Fruit fly (Drosophila melanogaster) whole organism, wandering third instar larva: Measurements from ENCODE around the gene Pisd.

ENCODE experiments used
- Abd-B ChIP-seq: fragments of >200 bp; optimal IDR thresholded peaks from 2 replicates; lab custom pipeline; 2017; ENCODE audit warnings: missing biosample characterization, missing genetic modification characterization
- CG32264 ChIP-seq: fragments of 200-800 bp; sonication (Bioruptor generic); optimal IDR thresholded peaks from 2 replicates; lab custom pipeline; 2016; ENCODE audit warnings: missing biosample characterization, missing genetic modification characterization
- CrebA ChIP-seq: fragments of 200-800 bp; sonication (Bioruptor generic); optimal IDR thresholded peaks from 2 replicates; lab custom pipeline; 2016; ENCODE audit warnings: missing biosample characterization, mild to moderate bottlenecking, missing genetic modification characterization, borderline replicate concordance
- GATAd ChIP-seq: sonication (Bioruptor generic); optimal IDR thresholded peaks from 2 replicates; lab custom pipeline; 2016; ENCODE audit warnings: missing biosample characterization, missing genetic modification characterization
- HLH106 ChIP-seq: fragments of 200-800 bp; optimal IDR thresholded peaks from 3 replicates; lab custom pipeline; 2019; ENCODE audit warnings: missing biosample characterization, mild to moderate bottlenecking, missing genetic modification characterization, moderate library complexity
- Hnf4 ChIP-seq: fragments of 200-800 bp; sonication (Bioruptor generic); optimal IDR thresholded peaks from 2 replicates; lab custom pipeline; 2016; ENCODE audit warnings: missing biosample characterization, mild to moderate bottlenecking, missing genetic modification characterization
- Hr78 ChIP-seq: fragments of >200 bp; optimal IDR thresholded peaks from 2 replicates; lab custom pipeline; 2017; ENCODE audit warnings: missing biosample characterization, missing genetic modification characterization
- Hr83 ChIP-seq: fragments of 200-300 bp; sonication (Bioruptor generic); optimal IDR thresholded peaks from 2 replicates; lab custom pipeline; 2016; ENCODE audit warnings: missing biosample characterization, mild to moderate bottlenecking, missing genetic modification characterization, moderate library complexity; ENCODE audit not compliant: poor library complexity, severe bottlenecking
- Jra ChIP-seq: sonication (Bioruptor generic); optimal IDR thresholded peaks from 2 replicates; lab custom pipeline; 2016; ENCODE audit warnings: missing biosample characterization, missing genetic modification characterization
- Mio ChIP-seq: sonication (Bioruptor generic); optimal IDR thresholded peaks from 2 replicates; lab custom pipeline; 2016; ENCODE audit warnings: missing biosample characterization, missing genetic modification characterization
- Myc ChIP-seq: fragments of >200 bp; optimal IDR thresholded peaks from 2 replicates; lab custom pipeline; 2017
- N ChIP-seq: fragments of >200 bp; optimal IDR thresholded peaks from 2 replicates; lab custom pipeline; 2018; ENCODE audit warnings: missing biosample characterization, missing external identifiers, missing genetic modification characterization
- OdsH ChIP-seq: fragments of 200-800 bp; sonication (Bioruptor generic); optimal IDR thresholded peaks from 2 replicates; lab custom pipeline; 2016; ENCODE audit warnings: missing biosample characterization, mild to moderate bottlenecking, missing genetic modification characterization
- Sp1 ChIP-seq: fragments of 200-800 bp; sonication (Bioruptor generic); optimal IDR thresholded peaks from 3 replicates; lab custom pipeline; 2019; ENCODE audit warnings: missing biosample characterization, mild to moderate bottlenecking, missing genetic modification characterization, moderate library complexity
- Vsx2 ChIP-seq: fragments of 200-300, 225-300 bp; sonication (Bioruptor generic); optimal IDR thresholded peaks from 2 replicates; lab custom pipeline; 2018; ENCODE audit warnings: missing biosample characterization, missing genetic modification characterization; ENCODE audit not compliant: partially characterized antibody
- br ChIP-seq: fragments of 200-800 bp; sonication (Bioruptor generic); optimal IDR thresholded peaks from 2 replicates; lab custom pipeline; 2016; ENCODE audit warnings: missing biosample characterization, missing genetic modification characterization
- brk ChIP-seq: fragments of 200-800 bp; sonication (Bioruptor generic); optimal IDR thresholded peaks from 2 replicates; lab custom pipeline; 2016; ENCODE audit warnings: missing biosample characterization, mild to moderate bottlenecking, missing genetic modification characterization
- dl ChIP-seq, 2 experiments: fragments of 175-275, 200-275 bp in 1 of 2; fragments of 200-275 bp in 1 of 2; sonication (Bioruptor generic); optimal IDR thresholded peaks; lab custom pipeline; 2018; ENCODE audit warnings: mild to moderate bottlenecking in 2 of 2, missing biosample characterization in 2 of 2, missing genetic modification characterization in 2 of 2, moderate library complexity in 2 of 2; ENCODE audit not compliant: partially characterized antibody in 2 of 2, insufficient read depth in 1 of 2
- dmrt93B ChIP-seq: fragments of 200-800 bp; sonication (Bioruptor generic); optimal IDR thresholded peaks from 2 replicates; lab custom pipeline; 2018; ENCODE audit warnings: missing biosample characterization, mild to moderate bottlenecking, missing genetic modification characterization
- dsf ChIP-seq: sonication (Bioruptor generic); optimal IDR thresholded peaks from 2 replicates; lab custom pipeline; 2016; ENCODE audit warnings: missing biosample characterization, missing genetic modification characterization, borderline replicate concordance
- ey ChIP-seq: fragments of 200-800 bp; sonication (Bioruptor generic); optimal IDR thresholded peaks from 2 replicates; lab custom pipeline; 2016; ENCODE audit warnings: missing biosample characterization, missing genetic modification characterization
- foxo ChIP-seq, 2 experiments: fragments of 200-800 bp; sonication (Bioruptor generic); optimal IDR thresholded peaks; 2 replicates in 1 of 2; 3 replicates in 1 of 2; lab custom pipeline; 2016 to 2017; ENCODE audit warnings: missing biosample characterization in 2 of 2, missing genetic modification characterization in 2 of 2
- fru ChIP-seq: fragments of 200-800 bp; sonication (Bioruptor generic); optimal IDR thresholded peaks from 3 replicates; lab custom pipeline; 2016; ENCODE audit warnings: missing biosample characterization, mild to moderate bottlenecking, missing genetic modification characterization
- h ChIP-seq: fragments of 200-800 bp; sonication (Bioruptor generic); optimal IDR thresholded peaks from 3 replicates; lab custom pipeline; 2016; ENCODE audit warnings: missing biosample characterization, mild to moderate bottlenecking, missing genetic modification characterization
- lola ChIP-seq: fragments of >200 bp; optimal IDR thresholded peaks from 2 replicates; lab custom pipeline; 2017; ENCODE audit warnings: missing biosample characterization, missing genetic modification characterization
- pan ChIP-seq: fragments of >200 bp; optimal IDR thresholded peaks from 2 replicates; lab custom pipeline; 2017
- psq ChIP-seq: fragments of 200-800 bp; sonication (Bioruptor generic); optimal IDR thresholded peaks from 3 replicates; lab custom pipeline; 2017; ENCODE audit warnings: missing biosample characterization, mild to moderate bottlenecking, missing genetic modification characterization, moderate library complexity
- rgr ChIP-seq: fragments of 200-800 bp; sonication (Bioruptor generic); optimal IDR thresholded peaks from 3 replicates; lab custom pipeline; 2016; ENCODE audit warnings: missing biosample characterization, mild to moderate bottlenecking, missing genetic modification characterization
- sage ChIP-seq: fragments of 200-800 bp; sonication (Bioruptor generic); optimal IDR thresholded peaks from 2 replicates; lab custom pipeline; 2016; ENCODE audit warnings: missing biosample characterization, mild to moderate bottlenecking, missing genetic modification characterization
- sv ChIP-seq: fragments of 200-800 bp; sonication (Bioruptor generic); optimal IDR thresholded peaks from 3 replicates; lab custom pipeline; 2016; ENCODE audit warnings: missing biosample characterization, missing genetic modification characterization
- tai ChIP-seq: sonication (Bioruptor generic); optimal IDR thresholded peaks from 2 replicates; lab custom pipeline; 2016; ENCODE audit warnings: missing biosample characterization, missing genetic modification characterization
- usp ChIP-seq: fragments of >200 bp; optimal IDR thresholded peaks from 2 replicates; lab custom pipeline; 2017; ENCODE audit warnings: missing biosample characterization, missing genetic modification characterization
- woc ChIP-seq: sonication (Bioruptor generic); optimal IDR thresholded peaks from 2 replicates; lab custom pipeline; 2016; ENCODE audit warnings: missing biosample characterization, mild to moderate bottlenecking, missing genetic modification characterization

The Pisd gene

dm6 chr3R:24007775-24008506, 42.6 kb upstream of the Pisd start:
- peak in 1 of 2 experiments; percentile 35 for TF ChIP-seq foxo (GFP tag; optimal IDR thresholded peaks at IDR 0.05; lab: Kevin White, UChicago)
- TF ChIP-seq Hnf4: no peak

- TF ChIP-seq GATAd (no peak), sv (GFP tag; lab: Kevin White, UChicago) (no peak), dl (GFP tag; optimal IDR thresholded peaks at IDR 0.05; lab: Kevin White, UChicago; ENCODE audit: insufficient read depth in 1 of 2, partially characterized antibody in 2 of 2) (no peak), Mio (GFP tag; lab: Kevin White, UChicago) (no peak), fru (GFP tag; lab: Kevin White, UChicago) (no peak), h (GFP tag; lab: Kevin White, UChicago) (no peak), rgr (no peak), Hr78 (GFP tag; lab: Kevin White, UChicago) (no peak), Hnf4 (no peak), Hr83 (GFP tag; lab: Kevin White, UChicago) (no peak), Vsx2 (GFP tag; lab: Kevin White, UChicago) (no peak), sage (GFP tag; lab: Kevin White, UChicago) (no peak), lola (GFP tag; lab: Kevin White, UChicago) (no peak), N (GFP tag; lab: Kevin White, UChicago) (no peak), tai (GFP tag; lab: Kevin White, UChicago) (no peak), OdsH (GFP tag; lab: Kevin White, UChicago) (no peak), CrebA (GFP tag; lab: Kevin White, UChicago) (no peak), foxo (GFP tag; optimal IDR thresholded peaks at IDR 0.05; lab: Kevin White, UChicago) (no peak), Myc (lab: Kevin White, UChicago) (no peak), Abd-B (GFP tag; lab: Kevin White, UChicago) (no peak)
- TF ChIP-seq, all 38 proteins: peak for 0
Measured at dm6 chr3R:24008887-24009286, 41.7 kb upstream of the Pisd start.

dm6 chr3R:24010637-24011214, 39.9 kb upstream of the Pisd start:
- TF ChIP-seq dl (GFP tag; optimal IDR thresholded peaks at IDR 0.05; lab: Kevin White, UChicago; ENCODE audit: insufficient read depth in 1 of 2, partially characterized antibody in 2 of 2) (no peak), foxo (GFP tag; optimal IDR thresholded peaks at IDR 0.05; lab: Kevin White, UChicago) (peak in 1 of 2 experiments; percentile 37), lola (GFP tag; lab: Kevin White, UChicago) (no peak), br (peak; percentile 5), h (GFP tag; lab: Kevin White, UChicago) (peak; percentile 49), psq (GFP tag; lab: Kevin White, UChicago) (peak; percentile 2), fru (GFP tag; lab: Kevin White, UChicago) (peak; percentile 21), woc (GFP tag; lab: Kevin White, UChicago) (no peak), Hnf4 (no peak), sage (GFP tag; lab: Kevin White, UChicago) (no peak), dsf (no peak), Abd-B (GFP tag; lab: Kevin White, UChicago) (no peak), rgr (peak; percentile 32), HLH106 (tag; lab: Kevin White, UChicago) (peak; percentile 33), Hr78 (GFP tag; lab: Kevin White, UChicago) (no peak), Sp1 (GFP tag; lab: Kevin White, UChicago) (peak; percentile 16), OdsH (GFP tag; lab: Kevin White, UChicago) (peak; percentile 27), pan (lab: Kevin White, UChicago) (no peak), CG32264 (no peak)

dm6 chr3R:24012038-24012693, 38.4 kb upstream of the Pisd start:
- TF ChIP-seq dsf (no peak), CG32264 (no peak), Jra (GFP tag; lab: Kevin White, UChicago) (no peak), tai (GFP tag; lab: Kevin White, UChicago) (no peak), usp (GFP tag; lab: Kevin White, UChicago) (no peak), dmrt93B (GFP tag; lab: Kevin White, UChicago) (no peak), Myc (lab: Kevin White, UChicago) (no peak), Mio (GFP tag; lab: Kevin White, UChicago) (no peak), sv (GFP tag; lab: Kevin White, UChicago) (no peak), rgr (no peak), ey (GFP tag; lab: Kevin White, UChicago) (no peak), Hr78 (GFP tag; lab: Kevin White, UChicago) (no peak), brk (GFP tag; lab: Kevin White, UChicago) (no peak), woc (GFP tag; lab: Kevin White, UChicago) (no peak), Hnf4 (no peak), fru (GFP tag; lab: Kevin White, UChicago) (no peak), dl (GFP tag; optimal IDR thresholded peaks at IDR 0.05; lab: Kevin White, UChicago; ENCODE audit: insufficient read depth in 1 of 2, partially characterized antibody in 2 of 2) (no peak), psq (GFP tag; lab: Kevin White, UChicago) (no peak)
